Fruit fly (Drosophila melanogaster): ENCODE results near the gene CG18294.
"Not testable (repeated sequence)": the region's sequence is repeated elsewhere in the genome, so short reads cannot be mapped to it uniquely, and the experiment has no call there.

CG18294 gene

dm6 chr3L:19475478-19475877 lies at the start of gene CG18294, which contains the start of gene CG32213:
Gene CG18294, minus strand, starts transcription at chr3L:19475578.
Gene CG32213, plus strand, starts transcription at chr3L:19475839.
- TF ChIP-seq oc (tag; optimal IDR thresholded peaks at IDR 0.05); tll (GFP tag; optimal IDR thresholded peaks at IDR 0.05); fu2 (GFP tag; optimal IDR thresholded peaks at IDR 0.05): not testable (repeated sequence)

dm6 chr3L:19524690-19525089 lies 49.3 kb upstream of the CG18294 start:
- TF ChIP-seq CG18619 (GFP tag; optimal IDR thresholded peaks at IDR 0.05) (no peak), chif (GFP tag; optimal IDR thresholded peaks at IDR 0.05) (no peak), ems (GFP tag; optimal IDR thresholded peaks at IDR 0.05) (no peak), lov (optimal IDR thresholded peaks at IDR 0.05) (no peak), lov (GFP tag; IDR thresholded peaks at IDR 0.05) (no peak), CG17912 (GFP tag; optimal IDR thresholded peaks at IDR 0.05) (no peak), en (GFP tag; optimal IDR thresholded peaks at IDR 0.05) (no peak), Hr39 (optimal IDR thresholded peaks at IDR 0.05) (no peak), CG43689 (GFP tag; IDR thresholded peaks at IDR 0.05) (no peak), CG11456 (GFP tag; IDR thresholded peaks at IDR 0.05) (no peak), Hr51 (GFP tag; optimal IDR thresholded peaks at IDR 0.05) (no peak), ken (GFP tag; IDR thresholded peaks at IDR 0.05) (no peak), MTF-1 (GFP tag; optimal IDR thresholded peaks at IDR 0.05; ENCODE audit: borderline replicate concordance) (no peak), CG31365 (tag; optimal IDR thresholded peaks at IDR 0.05) (no peak)

- peak; percentile 93 for TF ChIP-seq CG8359 (GFP tag; optimal IDR thresholded peaks at IDR 0.05; ENCODE audit: borderline replicate concordance)
- no peak for TF ChIP-seq gsb-n (tag; optimal IDR thresholded peaks at IDR 0.05)
These were observed 45.7 kb upstream of the CG18294 start for dm6 chr3L:19521093-19521492.

DNA sequence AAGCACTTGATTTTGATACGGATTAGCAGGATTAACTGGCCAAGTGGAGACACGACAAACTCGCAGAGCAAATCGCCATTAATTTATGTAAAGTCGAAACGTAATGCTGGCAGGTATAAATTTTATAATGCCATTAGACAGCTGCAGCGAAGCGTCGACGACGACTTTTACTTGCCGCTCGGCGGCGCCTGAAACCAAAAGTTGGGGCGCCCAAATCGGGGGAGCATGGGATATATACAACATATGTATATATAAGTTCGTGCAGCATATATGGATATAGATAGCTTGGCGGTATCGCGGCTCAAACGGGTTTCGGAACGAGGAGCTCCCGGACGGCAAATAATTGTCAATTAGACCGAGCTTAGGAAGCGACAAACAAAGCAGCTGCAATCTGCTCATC lies 45.3 kb upstream of the CG18294 start, which contains the start of gene Cpr76Bc:
Cpr76Bc (plus strand) TSS at position 301 of the 400 bp plus-strand sequence.
- no peak for TF ChIP-seq CG18764 (GFP tag; optimal IDR thresholded peaks at IDR 0.05)
- TF ChIP-seq CG1647 (GFP tag; optimal IDR thresholded peaks at IDR 0.05): no peak
- no peak for TF ChIP-seq chn (GFP tag; optimal IDR thresholded peaks at IDR 0.05)
- peak; percentile 26 for TF ChIP-seq Ets65A (GFP tag)
- TF ChIP-seq wdn (GFP tag; IDR thresholded peaks at IDR 0.05): no peak
- peak; percentile 12 for TF ChIP-seq oc (tag; optimal IDR thresholded peaks at IDR 0.05)
- TF ChIP-seq CG14441 (GFP tag; IDR thresholded peaks at IDR 0.05): no peak
- no peak for TF ChIP-seq CG17359 (tag; optimal IDR thresholded peaks at IDR 0.05)
- TF ChIP-seq Atf-2 (GFP tag; optimal IDR thresholded peaks at IDR 0.05): no peak
- TF ChIP-seq Oli (tag; optimal IDR thresholded peaks at IDR 0.05): no peak
- TF ChIP-seq dati (GFP tag; IDR thresholded peaks at IDR 0.05): no peak
- 0 out of 2 replicates have a peak, but pooled peaks have one; percentile 37 for TF ChIP-seq Drgx (GFP tag; IDR thresholded peaks at IDR 0.05)

DNA sequence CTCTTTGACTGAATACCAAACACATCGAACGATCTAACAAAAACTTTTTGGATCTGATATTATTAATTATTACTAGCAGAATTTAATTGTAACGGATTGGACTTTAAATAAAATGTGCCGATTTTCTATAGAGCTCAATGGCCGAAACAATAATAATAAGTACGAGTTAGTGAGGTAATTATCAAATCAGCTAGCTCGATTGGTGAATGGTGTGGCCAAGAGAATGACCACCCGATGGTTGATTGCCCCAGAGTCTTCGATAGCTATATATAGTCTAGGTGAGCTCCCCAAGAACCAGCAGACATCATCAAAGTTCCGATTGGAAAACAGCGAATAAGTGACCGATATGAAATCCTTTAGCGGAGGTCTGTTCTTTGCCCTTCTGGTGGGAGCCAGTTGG lies 44.0 kb upstream of the CG18294 start, which contains the start of gene Cpr76Bb:
Cpr76Bb (plus strand) TSS at position 301 of the 400 bp plus-strand sequence.
- TF ChIP-seq NC2α (GFP tag; optimal IDR thresholded peaks at IDR 0.05) (no peak), sc (optimal IDR thresholded peaks at IDR 0.05) (no peak), sc (GFP tag; optimal IDR thresholded peaks at IDR 0.05) (no peak), vnd (GFP tag; IDR thresholded peaks at IDR 0.05; ENCODE audit: partially characterized antibody) (no peak), CG11504 (tag; optimal IDR thresholded peaks at IDR 0.05) (no peak), row (GFP tag; IDR thresholded peaks at IDR 0.05) (no peak), CG4404 (GFP tag; IDR thresholded peaks at IDR 0.05) (no peak), sens (GFP tag) (no peak), CG4730 (GFP tag; IDR thresholded peaks at IDR 0.05) (no peak), emc (GFP tag; optimal IDR thresholded peaks at IDR 0.05) (no peak), phol (tag; optimal IDR thresholded peaks at IDR 0.05) (no peak), Bdp1 (GFP tag; optimal IDR thresholded peaks at IDR 0.05) (no peak), CG1233 (GFP tag; optimal IDR thresholded peaks at IDR 0.05) (no peak), sd (tag; optimal IDR thresholded peaks at IDR 0.05) (no peak), CG10654 (GFP tag; optimal IDR thresholded peaks at IDR 0.05) (no peak)

All from whole organism, embryonic.